Worm (Caenorhabditis elegans) whole organism, L2 larva: ENCODE data around the gene rpl-38.

ENCODE experiments used
- elt-3 ChIP-seq: sonication (generic microtip); optimal IDR thresholded peaks from 2 replicates; lab custom pipeline; 2017; ENCODE audit warnings: missing biosample characterization, missing genetic modification characterization
- lsy-2 ChIP-seq, 2 experiments: fragments of 150-350 bp in 1 of 2; sonication (generic microtip) in 1 of 2; optimal IDR thresholded peaks; 2 replicates each; lab custom pipeline; 2014 to 2017; ENCODE audit warnings: missing biosample characterization in 2 of 2, missing genetic modification characterization in 2 of 2
- sma-3 ChIP-seq: sonication (generic microtip); optimal IDR thresholded peaks from 2 replicates; lab custom pipeline; 2016; ENCODE audit warnings: missing genetic modification reagents, missing genetic modification characterization, missing compliant biosample characterization

DNA sequence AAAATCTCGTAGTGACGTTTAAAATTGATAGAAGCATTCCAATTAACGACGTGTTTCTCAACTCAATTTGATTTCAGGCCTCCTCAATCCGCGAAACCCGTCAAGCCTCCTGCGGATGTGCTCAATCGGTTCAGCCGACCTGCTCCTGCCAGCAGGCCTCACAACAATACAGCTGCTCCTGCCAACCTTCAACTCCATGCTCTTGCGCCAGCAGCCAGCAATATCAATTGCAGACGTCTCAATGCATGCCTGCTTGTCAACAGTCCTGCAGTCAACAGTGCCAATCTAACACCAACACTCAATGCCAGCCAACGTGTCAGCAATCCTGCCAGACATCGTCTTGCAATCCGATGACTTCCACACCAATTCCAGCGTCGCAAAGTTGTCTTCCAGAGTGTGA, 45.9 kb upstream of the rpl-38 start:
- TF ChIP-seq elt-3 (no peak), sma-3 (GFP tag; lab: Kevin White, UChicago) (no peak), lsy-2 (tag; optimal IDR thresholded peaks at IDR 0.05; lab: Kevin White, UChicago) (no peak)
